Fruit fly (Drosophila melanogaster) whole organism, embryonic: ENCODE data around the gene CG6051.

Experiments
- Adf1 ChIP-seq: fragments of 200-800 bp; sonication (Bioruptor generic); IDR thresholded peaks from 2 replicates; pipeline ENCODE4 v1.3.6; 2022; ENCODE audit warnings: missing biosample characterization, missing genetic modification characterization
- CG10565 ChIP-seq: fragments of 200-800 bp; sonication (Bioruptor generic); optimal IDR thresholded peaks from 3 replicates; lab custom pipeline; 2016; ENCODE audit warnings: missing biosample characterization, mild to moderate bottlenecking, missing genetic modification characterization
- CG11723 ChIP-seq: fragments of 200-800 bp; sonication (Bioruptor generic); optimal IDR thresholded peaks from 2 replicates; lab custom pipeline; 2017; ENCODE audit warnings: missing biosample characterization, mild to moderate bottlenecking, missing genetic modification characterization
- CG17361 ChIP-seq: fragments of 200-800 bp; sonication (Bioruptor generic); IDR thresholded peaks from 3 replicates; pipeline ENCODE4 v1.3.6; 2022; ENCODE audit warnings: missing biosample characterization, missing genetic modification characterization
- CG3281 ChIP-seq: fragments of 200-800 bp; sonication (Bioruptor generic); optimal IDR thresholded peaks from 3 replicates; lab custom pipeline; 2017; ENCODE audit warnings: missing biosample characterization, mild to moderate bottlenecking, missing genetic modification characterization
- CG4424 ChIP-seq: fragments of 200-800 bp; sonication (Bioruptor generic); optimal IDR thresholded peaks from 3 replicates; lab custom pipeline; 2016; ENCODE audit warnings: missing biosample characterization, missing genetic modification characterization
- CG4820 ChIP-seq: fragments of 200-800 bp; sonication (Bioruptor generic); optimal IDR thresholded peaks from 3 replicates; lab custom pipeline; 2016; ENCODE audit warnings: missing biosample characterization, missing genetic modification characterization
- CG6654 ChIP-seq: fragments of 200-800 bp; sonication (Bioruptor generic); optimal IDR thresholded peaks from 2 replicates; lab custom pipeline; 2017; ENCODE audit warnings: missing biosample characterization, mild to moderate bottlenecking, missing genetic modification characterization
- CG6683 ChIP-seq: fragments of 200-800 bp; sonication (Bioruptor generic); optimal IDR thresholded peaks from 2 replicates; lab custom pipeline; 2017; ENCODE audit warnings: missing biosample characterization, mild to moderate bottlenecking, missing genetic modification characterization, missing genetic modification reagents
- CG7372 ChIP-seq: fragments of 200-800 bp; sonication (Bioruptor generic); IDR thresholded peaks from 2 replicates; pipeline ENCODE4 v1.3.6; 2022; ENCODE audit warnings: missing biosample characterization, missing genetic modification characterization
- CG7556 ChIP-seq: fragments of 200-800 bp; sonication (Bioruptor generic); optimal IDR thresholded peaks from 2 replicates; lab custom pipeline; 2017; ENCODE audit warnings: missing biosample characterization, mild to moderate bottlenecking, missing genetic modification characterization
- CG9609 ChIP-seq: fragments of 200-800 bp; sonication (Bioruptor generic); optimal IDR thresholded peaks from 3 replicates; lab custom pipeline; 2016; ENCODE audit warnings: missing biosample characterization, missing genetic modification characterization
- CTCF ChIP-seq: fragments of 200-800 bp; sonication (Bioruptor generic); optimal IDR thresholded peaks from 2 replicates; lab custom pipeline; 2017; ENCODE audit warnings: missing biosample characterization, mild to moderate bottlenecking, missing genetic modification characterization, moderate library complexity
- Drgx ChIP-seq: fragments of 200-800 bp; sonication (Bioruptor generic); IDR thresholded peaks from 2 replicates; pipeline ENCODE4 v1.3.6; 2022; ENCODE audit warnings: missing biosample characterization, missing genetic modification characterization
- Ets65A ChIP-seq: fragments of 200-800 bp; sonication (Bioruptor generic); peaks from one replicate; lab custom pipeline; 2016; ENCODE audit warnings: missing biosample characterization, missing genetic modification characterization
- Fer3 ChIP-seq: fragments of 200-800 bp; sonication (Bioruptor generic); optimal IDR thresholded peaks from 2 replicates; lab custom pipeline; 2018; ENCODE audit warnings: missing biosample characterization, mild to moderate bottlenecking, missing genetic modification characterization, moderate library complexity
- Hey ChIP-seq: fragments of 200-800 bp; sonication (Bioruptor generic); optimal IDR thresholded peaks from 3 replicates; lab custom pipeline; 2018; ENCODE audit warnings: missing biosample characterization, mild to moderate bottlenecking, missing genetic modification characterization
- Hmx ChIP-seq: fragments of 200-800 bp; sonication (Bioruptor generic); optimal IDR thresholded peaks from 2 replicates; lab custom pipeline; 2016; ENCODE audit warnings: missing biosample characterization, missing genetic modification characterization
- Hr3 ChIP-seq: fragments of 200-800 bp; sonication (Bioruptor generic); optimal IDR thresholded peaks from 3 replicates; lab custom pipeline; 2016; ENCODE audit warnings: missing biosample characterization, missing genetic modification characterization
- Meics ChIP-seq: fragments of 200-800 bp; sonication (Bioruptor generic); optimal IDR thresholded peaks from 2 replicates; lab custom pipeline; 2017; ENCODE audit warnings: missing biosample characterization, mild to moderate bottlenecking, missing genetic modification characterization
- NC2α ChIP-seq: fragments of 200-800 bp; sonication (Bioruptor generic); optimal IDR thresholded peaks from 2 replicates; lab custom pipeline; 2016; ENCODE audit warnings: missing biosample characterization, missing genetic modification characterization
- NFAT ChIP-seq: fragments of 200-800 bp; sonication (Bioruptor generic); IDR thresholded peaks from 2 replicates; pipeline ENCODE4 v1.3.6; 2022; ENCODE audit warnings: missing biosample characterization, missing genetic modification characterization
- Sin3A ChIP-seq: fragments of >200 bp; optimal IDR thresholded peaks from 2 replicates; lab custom pipeline; 2018
- Tbp ChIP-seq: fragments of >200 bp; optimal IDR thresholded peaks from 2 replicates; lab custom pipeline; 2018; ENCODE audit warnings: missing biosample characterization, missing genetic modification characterization
- YL-1 ChIP-seq: fragments of 200-800 bp; sonication (Bioruptor generic); optimal IDR thresholded peaks from 3 replicates; lab custom pipeline; 2017; ENCODE audit warnings: missing biosample characterization, mild to moderate bottlenecking, missing genetic modification characterization
- cad ChIP-seq: fragments of >200 bp; optimal IDR thresholded peaks from 2 replicates; lab custom pipeline; 2017; ENCODE audit warnings: missing biosample characterization, missing genetic modification characterization
- cwo ChIP-seq: fragments of 200-800 bp; sonication (Bioruptor generic); optimal IDR thresholded peaks from 3 replicates; lab custom pipeline; 2017; ENCODE audit warnings: missing biosample characterization, missing genetic modification characterization, mild to moderate bottlenecking, moderate library complexity, missing genetic modification reagents
- dmrt11E ChIP-seq: fragments of 200-800 bp; sonication (Bioruptor generic); optimal IDR thresholded peaks from 3 replicates; lab custom pipeline; 2018; ENCODE audit warnings: missing biosample characterization, mild to moderate bottlenecking, missing genetic modification characterization, moderate library complexity
- exex ChIP-seq: fragments of 200-800 bp; sonication (Bioruptor generic); optimal IDR thresholded peaks from 4 replicates; lab custom pipeline; 2018; ENCODE audit warnings: missing biosample characterization, mild to moderate bottlenecking, missing genetic modification characterization, moderate library complexity
- fd64A ChIP-seq: fragments of 200-800 bp; sonication (Bioruptor generic); optimal IDR thresholded peaks from 3 replicates; lab custom pipeline; 2018; ENCODE audit warnings: missing biosample characterization, mild to moderate bottlenecking, missing genetic modification characterization
- gro ChIP-seq: fragments of 200-800 bp; sonication (Bioruptor generic); optimal IDR thresholded peaks from 2 replicates; lab custom pipeline; 2016; ENCODE audit warnings: missing biosample characterization, missing genetic modification characterization
- ham ChIP-seq: fragments of 200-800 bp; sonication (Bioruptor generic); IDR thresholded peaks from 2 replicates; pipeline ENCODE4 v1.3.6; 2022; ENCODE audit warnings: missing biosample characterization, missing genetic modification characterization
- insv ChIP-seq, 2 experiments: fragments of 200-800 bp; sonication (Bioruptor generic); optimal IDR thresholded peaks; 3 replicates each; lab custom pipeline; 2016 to 2018; ENCODE audit warnings: missing biosample characterization in 2 of 2, missing genetic modification characterization in 2 of 2
- kay ChIP-seq: fragments of 200-800 bp; sonication (Bioruptor generic); optimal IDR thresholded peaks from 2 replicates; lab custom pipeline; 2016; ENCODE audit warnings: missing biosample characterization, missing genetic modification characterization
- sens ChIP-seq: fragments of 200-800 bp; sonication (Bioruptor generic); peaks from one replicate; lab custom pipeline; 2016; ENCODE audit warnings: missing biosample characterization, missing genetic modification characterization
- so ChIP-seq: fragments of 200-800 bp; sonication (Bioruptor generic); IDR thresholded peaks from 3 replicates; pipeline ENCODE4 v1.3.6; 2022; ENCODE audit warnings: missing biosample characterization, missing genetic modification characterization
- tx ChIP-seq: fragments of 200-800 bp; sonication (Bioruptor generic); optimal IDR thresholded peaks from 2 replicates; lab custom pipeline; 2016; ENCODE audit warnings: missing biosample characterization, missing genetic modification characterization
- vvl ChIP-seq: fragments of 200-800 bp; sonication (Bioruptor generic); IDR thresholded peaks from 2 replicates; pipeline ENCODE4 v1.3.6; 2022; ENCODE audit warnings: missing biosample characterization, missing genetic modification characterization
- zf30C ChIP-seq: fragments of 200-800 bp; sonication (Bioruptor generic); optimal IDR thresholded peaks from 3 replicates; lab custom pipeline; 2018; ENCODE audit warnings: missing biosample characterization, mild to moderate bottlenecking, missing genetic modification characterization

The CG6051 gene

DNA sequence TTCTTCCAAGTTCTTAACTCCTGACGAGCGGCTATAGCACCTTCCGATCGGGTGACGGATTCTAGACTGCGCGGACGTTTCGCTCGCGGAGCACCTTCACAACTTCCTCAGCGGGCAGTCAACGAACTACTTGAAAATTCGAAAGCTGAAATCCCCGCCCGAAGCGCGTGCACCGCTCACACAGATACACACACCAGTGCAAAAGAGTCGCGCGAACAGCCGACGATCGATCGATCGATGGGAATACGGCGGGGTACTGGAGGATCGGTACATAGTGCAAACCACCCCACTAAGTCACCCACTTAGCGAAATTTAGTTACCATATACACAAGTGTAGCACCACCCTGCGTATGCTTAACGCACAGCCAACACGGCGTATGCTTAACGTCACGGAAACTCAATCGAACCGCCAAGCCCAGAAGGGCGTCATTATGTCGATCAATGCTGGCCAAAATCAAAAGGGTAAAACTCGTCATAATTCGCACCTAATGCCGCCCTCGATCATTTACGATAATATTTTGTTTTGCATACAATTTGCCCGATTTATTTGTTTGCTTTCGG lies 44.7 kb downstream of the CG6051 start, which contains the start of gene CAH9:
Gene CAH9 (minus strand): TSS at position 51 of the 561 bp plus-strand sequence.
- TF ChIP-seq Meics (GFP tag; lab: Kevin White, UChicago), result no peak
- no peak for TF ChIP-seq CG3281
- TF ChIP-seq Drgx, result no peak
- TF ChIP-seq ham, result no peak
- TF ChIP-seq YL-1, result no peak
- no peak for TF ChIP-seq CG4820 (GFP tag; lab: Kevin White, UChicago)
- no peak for TF ChIP-seq kay (GFP tag; lab: Kevin White, UChicago)
- no peak for TF ChIP-seq zf30C (GFP tag; lab: Kevin White, UChicago)
- peak; percentile 73 for TF ChIP-seq CG7372 (GFP tag; lab: Robert Waterston, UW)
- TF ChIP-seq Ets65A, result peak; percentile 61
- no peak for TF ChIP-seq Adf1 (GFP tag; lab: Robert Waterston, UW)
- 0 out of 2 replicates have a peak, but pooled peaks have one; percentile 3 for TF ChIP-seq NFAT (GFP tag; lab: Robert Waterston, UW)
- TF ChIP-seq cad (GFP tag; lab: Kevin White, UChicago), result no peak
- no peak for TF ChIP-seq Hmx (GFP tag; lab: Kevin White, UChicago)
- TF ChIP-seq cwo (GFP tag; lab: Kevin White, UChicago), result peak; percentile 8
- no peak for TF ChIP-seq CG4424
- no peak for TF ChIP-seq CG10565 (GFP tag; lab: Kevin White, UChicago)
- no peak for TF ChIP-seq fd64A (GFP tag; lab: Kevin White, UChicago)
- no peak for TF ChIP-seq so (GFP tag; lab: Robert Waterston, UW)
- no peak for TF ChIP-seq dmrt11E (tag; lab: Kevin White, UChicago)
- TF ChIP-seq CG17361 (GFP tag; lab: Robert Waterston, UW), result no peak
- TF ChIP-seq CG7556, result no peak

DNA sequence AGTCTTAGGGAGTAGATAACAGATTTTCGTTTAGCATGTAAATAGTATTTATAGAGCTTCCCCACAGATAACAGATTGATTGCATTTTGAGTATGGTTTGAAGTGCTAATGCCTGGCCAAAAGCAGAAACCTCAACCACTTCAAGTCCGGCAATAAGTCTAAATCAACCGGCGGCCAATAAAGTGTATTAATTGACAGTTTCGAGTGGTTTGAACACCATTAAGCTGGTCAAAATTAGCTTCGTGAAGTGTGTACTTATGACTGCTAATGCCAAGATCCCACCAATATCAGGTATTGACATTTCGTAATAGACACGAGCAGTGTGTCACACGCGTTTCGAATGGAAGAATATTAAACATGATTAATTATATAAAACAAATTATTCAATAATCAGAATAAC lies 45.4 kb downstream of the CG6051 start:
- no peak for TF ChIP-seq CG9609 (GFP tag; lab: Kevin White, UChicago)
- TF ChIP-seq CG11723, result no peak
- no peak for TF ChIP-seq Hr3
- no peak for TF ChIP-seq insv (GFP tag; optimal IDR thresholded peaks at IDR 0.05; lab: Kevin White, UChicago)
- TF ChIP-seq exex, result peak; percentile 66
- no peak for TF ChIP-seq CG6683
- TF ChIP-seq tx (GFP tag; lab: Kevin White, UChicago), result no peak
- no peak for TF ChIP-seq Sin3A
- peak; percentile 57 for TF ChIP-seq Hey (tag; lab: Kevin White, UChicago)

DNA sequence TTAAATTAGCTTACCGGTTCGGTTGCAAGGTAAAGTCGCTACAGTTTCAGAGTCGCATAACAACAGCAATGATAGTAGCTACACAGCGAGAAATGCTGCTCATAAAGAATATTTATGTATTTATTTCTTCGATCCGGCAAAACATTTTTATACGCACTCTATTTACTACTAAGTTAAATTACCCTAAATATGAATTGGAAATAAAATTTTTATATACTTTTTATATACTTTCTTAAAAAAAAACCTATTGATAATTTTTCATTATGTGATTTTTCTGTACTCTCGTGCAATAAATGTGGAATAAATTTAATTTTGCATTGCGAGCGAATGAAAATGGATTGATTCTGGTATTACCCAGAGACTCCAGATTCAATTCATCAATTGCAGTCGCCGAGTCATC lies 49.9 kb downstream of the CG6051 start, which contains the start of gene Jhbp11:
Gene Jhbp11 (plus strand): TSS at position 301 of the 400 bp plus-strand sequence.
- no peak for TF ChIP-seq NC2α (GFP tag; lab: Kevin White, UChicago)
- TF ChIP-seq sens (GFP tag; lab: Kevin White, UChicago), result peak; percentile 7
- TF ChIP-seq Fer3, result no peak
- no peak for TF ChIP-seq CG6654

- no peak for TF ChIP-seq Tbp
Observed at dm6 chr3R:27099579-27099978, 51.3 kb downstream of the CG6051 start, which contains the start of gene eater. Gene eater (minus strand): TSS chr3R:27099679.

DNA sequence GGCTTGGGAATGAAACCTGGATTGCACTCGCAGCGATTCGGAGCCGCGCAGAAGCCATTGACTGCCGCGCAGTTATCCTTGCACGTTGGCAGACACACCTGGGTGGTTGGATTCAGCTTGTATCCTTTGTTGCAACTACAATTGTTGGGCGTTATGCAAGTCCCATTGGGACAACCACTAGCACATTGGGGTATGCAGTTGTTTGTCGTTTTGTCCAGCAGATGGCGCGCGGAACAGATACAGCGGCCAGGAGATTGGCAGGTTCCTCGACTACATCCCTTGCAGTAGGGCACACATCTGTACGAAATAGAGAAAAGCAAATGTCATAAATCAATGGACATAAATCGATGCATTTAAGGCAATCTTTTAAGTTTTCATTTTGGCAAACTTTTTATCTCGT lies 52.2 kb downstream of the CG6051 start:
- TF ChIP-seq CTCF, result peak; percentile 70
- no peak for TF ChIP-seq gro (GFP tag; lab: Kevin White, UChicago)
- TF ChIP-seq vvl, result no peak
